Worm (Caenorhabditis elegans): ENCODE results near the gene ZK262.19.

DNA sequence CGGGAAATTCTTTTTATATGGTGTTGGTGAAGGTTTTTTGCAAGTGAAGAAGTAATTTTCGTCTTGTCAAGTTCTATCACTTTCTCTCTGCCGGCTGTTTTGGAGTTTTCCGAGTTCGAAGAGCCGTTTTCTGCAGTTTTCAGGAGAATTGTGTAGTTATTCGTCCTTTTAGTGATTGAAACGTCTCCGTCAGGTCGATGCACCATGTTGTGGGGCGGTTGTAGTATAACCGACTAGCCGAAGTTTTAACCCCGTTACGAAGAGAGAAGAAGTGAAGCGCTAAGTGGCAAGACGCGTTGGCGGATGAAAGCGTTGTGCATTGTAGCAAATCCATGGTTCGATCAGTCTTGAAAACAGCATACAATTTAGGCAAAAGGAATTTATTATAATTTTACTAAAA is 22.7 kb downstream of the ZK262.19 start:
- TF ChIP-seq R02D3.7 (tag; optimal IDR thresholded peaks at IDR 0.05) (no peak), nhr-10 (tag; optimal IDR thresholded peaks at IDR 0.05) (no peak), dmd-4 (tag; optimal IDR thresholded peaks at IDR 0.05) (no peak), C34F6.9 (tag; optimal IDR thresholded peaks at IDR 0.05) (no peak), skn-1 (tag; optimal IDR thresholded peaks at IDR 0.05) (no peak), ztf-4 (tag; optimal IDR thresholded peaks at IDR 0.05) (no peak), mdl-1 (tag; optimal IDR thresholded peaks at IDR 0.05) (no peak), nhr-11 (tag; optimal IDR thresholded peaks at IDR 0.05) (no peak)
